Worm (Caenorhabditis elegans) whole organism, midembryonic: ENCODE results near the gene C13F10.7.

Experiments
- T22C8.4 ChIP-seq: fragments of 200-800 bp; sonication (Bioruptor generic); IDR thresholded peaks from 2 replicates; pipeline ENCODE4 v1.3.6; 2022; ENCODE audit warnings: missing genetic modification characterization, missing compliant biosample characterization
- cog-1 ChIP-seq: sonication (generic microtip); optimal IDR thresholded peaks from 2 replicates; lab custom pipeline; 2016; ENCODE audit warnings: missing genetic modification characterization, missing compliant biosample characterization
- flt-1 ChIP-seq: fragments of 200-800 bp; sonication (Bioruptor generic); IDR thresholded peaks from 2 replicates; pipeline ENCODE4 v1.3.6; 2022; ENCODE audit warnings: missing genetic modification characterization, missing compliant biosample characterization
- klf-2 ChIP-seq: fragments of 200-800 bp; sonication (Bioruptor generic); conservative IDR thresholded peaks from 2 replicates; pipeline ENCODE4 v1.3.6; 2022; ENCODE audit warnings: missing genetic modification reagents, missing genetic modification characterization, missing compliant biosample characterization
- med-1 ChIP-seq: sonication (generic microtip); optimal IDR thresholded peaks from 2 replicates; lab custom pipeline; 2017; ENCODE audit warnings: missing genetic modification characterization, mild to moderate bottlenecking, missing compliant biosample characterization, antibody characterized with exemption, missing genetic modification reagents; ENCODE audit not compliant: insufficient read depth
- ref-1 ChIP-seq: fragments of 200-800 bp; sonication (Bioruptor generic); conservative IDR thresholded peaks from 2 replicates; pipeline ENCODE4 v1.3.6; 2022; ENCODE audit warnings: missing genetic modification reagents, missing genetic modification characterization, missing compliant biosample characterization
- tab-1 ChIP-seq: fragments of 200-800 bp; sonication (Bioruptor generic); IDR thresholded peaks from 2 replicates; pipeline ENCODE4 v1.3.6; 2022; ENCODE audit warnings: missing genetic modification characterization, missing compliant biosample characterization
- ztf-23 ChIP-seq: fragments of 200-800 bp; sonication (Bioruptor generic); IDR thresholded peaks from 2 replicates; pipeline ENCODE4 v1.3.6; 2022; ENCODE audit warnings: missing genetic modification reagents, missing genetic modification characterization, missing compliant biosample characterization
- ztf-29 ChIP-seq: fragments of 200-800 bp; sonication (Bioruptor generic); IDR thresholded peaks from 2 replicates; pipeline ENCODE4 v1.3.6; 2022; ENCODE audit warnings: missing genetic modification reagents, missing genetic modification characterization, missing compliant biosample characterization

The C13F10.7 gene

ce11 chrV:7223152-7223551, at the start of gene C13F10.7:
Gene C13F10.7, minus strand, starts transcription at chrV:7223252.
- no peak for TF ChIP-seq flt-1 (GFP tag; lab: Robert Waterston, UW)
- no peak for TF ChIP-seq ref-1
- TF ChIP-seq cog-1 (tag; lab: Kevin White, UChicago) = no peak
- no peak for TF ChIP-seq med-1 (GFP tag; lab: Kevin White, UChicago)
- TF ChIP-seq ztf-29 = no peak
- TF ChIP-seq klf-2 = no peak
- TF ChIP-seq T22C8.4 (GFP tag; lab: Robert Waterston, UW) = no peak
- TF ChIP-seq ztf-23 (GFP tag; lab: Robert Waterston, UW) = no peak
- TF ChIP-seq tab-1 (GFP tag; lab: Robert Waterston, UW) = no peak

ce11 chrV:7269399-7269798, 46.3 kb upstream of the C13F10.7 start, which contains the start of gene C13A2.6:
Gene C13A2.6, plus strand, starts transcription at chrV:7269699.
- no peak for TF ChIP-seq ref-1
- no peak for TF ChIP-seq ztf-29
- no peak for TF ChIP-seq med-1 (GFP tag; lab: Kevin White, UChicago)
- TF ChIP-seq flt-1 (GFP tag; lab: Robert Waterston, UW) = no peak
- no peak for TF ChIP-seq T22C8.4 (GFP tag; lab: Robert Waterston, UW)

DNA sequence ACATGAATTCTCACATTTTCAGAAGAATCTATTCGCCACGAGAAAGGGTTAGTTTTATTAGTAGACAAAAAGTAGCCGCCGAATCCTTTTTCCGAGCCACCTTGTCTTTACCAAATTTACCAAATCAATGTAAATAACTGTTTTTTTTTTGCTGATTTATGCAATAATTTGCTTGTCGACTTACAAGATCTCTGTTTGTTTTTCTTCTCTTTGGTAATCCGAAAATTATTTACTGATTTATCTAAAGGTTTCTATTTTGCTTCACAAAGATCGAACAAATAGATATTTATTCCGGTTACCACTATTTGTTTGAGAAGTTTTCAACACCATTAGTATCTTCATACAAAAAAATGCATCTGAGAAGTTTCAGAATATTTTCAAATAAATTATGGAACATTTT, 43.0 kb upstream of the C13F10.7 start, which contains the start of gene C13A2.7:
Gene C13A2.7, plus strand, starts transcription at position 301 of the 400 bp plus-strand sequence.
- TF ChIP-seq klf-2 (no peak), cog-1 (tag; lab: Kevin White, UChicago) (no peak), med-1 (GFP tag; lab: Kevin White, UChicago) (no peak), ztf-29 (no peak), tab-1 (GFP tag; lab: Robert Waterston, UW) (no peak), ref-1 (no peak), T22C8.4 (GFP tag; lab: Robert Waterston, UW) (no peak), flt-1 (GFP tag; lab: Robert Waterston, UW) (no peak)

ce11 chrV:7264042-7264441, 41.0 kb upstream of the C13F10.7 start, which contains the start of gene C13A2.9:
Gene C13A2.9, minus strand, starts transcription at chrV:7264142.
- TF ChIP-seq ztf-29 (no peak), klf-2 (no peak), med-1 (GFP tag; lab: Kevin White, UChicago) (no peak), tab-1 (GFP tag; lab: Robert Waterston, UW) (no peak), cog-1 (tag; lab: Kevin White, UChicago) (no peak), ref-1 (no peak), flt-1 (GFP tag; lab: Robert Waterston, UW) (no peak), ztf-23 (GFP tag; lab: Robert Waterston, UW) (no peak), T22C8.4 (GFP tag; lab: Robert Waterston, UW) (no peak)

ce11 chrV:7258965-7259364, 35.9 kb upstream of the C13F10.7 start, which contains the start of gene C13A2.12:
Gene C13A2.12, plus strand, starts transcription at chrV:7259265.
- TF ChIP-seq flt-1 (GFP tag; lab: Robert Waterston, UW) (no peak), ztf-23 (GFP tag; lab: Robert Waterston, UW) (no peak), ref-1 (no peak), cog-1 (tag; lab: Kevin White, UChicago) (no peak), tab-1 (GFP tag; lab: Robert Waterston, UW) (no peak), ztf-29 (no peak)

DNA sequence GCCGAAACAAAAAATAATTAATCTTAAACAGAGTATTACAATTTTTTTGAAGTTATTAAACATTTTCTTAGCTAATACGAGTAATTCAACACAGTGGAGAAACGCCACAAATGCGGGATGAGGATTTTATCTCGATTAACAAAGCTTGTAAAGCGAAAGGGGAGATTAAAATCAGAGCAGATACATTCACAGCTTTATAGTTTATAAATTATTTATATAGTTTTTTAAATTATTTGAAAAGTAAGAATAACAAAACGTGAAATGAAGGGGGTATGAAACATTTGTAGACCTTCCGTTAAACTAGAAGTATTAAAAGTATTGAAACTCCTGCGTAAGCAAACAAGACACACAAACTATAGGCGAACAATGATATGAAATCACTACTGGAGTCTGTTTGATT, 32.0 kb upstream of the C13F10.7 start, which contains the start of gene C05C8.8:
Gene C05C8.8, minus strand, starts transcription at position 101 of the 400 bp plus-strand sequence.
- TF ChIP-seq ztf-29 (no peak), cog-1 (tag; lab: Kevin White, UChicago) (no peak), tab-1 (GFP tag; lab: Robert Waterston, UW) (no peak), med-1 (GFP tag; lab: Kevin White, UChicago) (no peak), T22C8.4 (GFP tag; lab: Robert Waterston, UW) (no peak), flt-1 (GFP tag; lab: Robert Waterston, UW) (no peak), ref-1 (no peak), ztf-23 (GFP tag; lab: Robert Waterston, UW) (no peak), klf-2 (no peak)

DNA sequence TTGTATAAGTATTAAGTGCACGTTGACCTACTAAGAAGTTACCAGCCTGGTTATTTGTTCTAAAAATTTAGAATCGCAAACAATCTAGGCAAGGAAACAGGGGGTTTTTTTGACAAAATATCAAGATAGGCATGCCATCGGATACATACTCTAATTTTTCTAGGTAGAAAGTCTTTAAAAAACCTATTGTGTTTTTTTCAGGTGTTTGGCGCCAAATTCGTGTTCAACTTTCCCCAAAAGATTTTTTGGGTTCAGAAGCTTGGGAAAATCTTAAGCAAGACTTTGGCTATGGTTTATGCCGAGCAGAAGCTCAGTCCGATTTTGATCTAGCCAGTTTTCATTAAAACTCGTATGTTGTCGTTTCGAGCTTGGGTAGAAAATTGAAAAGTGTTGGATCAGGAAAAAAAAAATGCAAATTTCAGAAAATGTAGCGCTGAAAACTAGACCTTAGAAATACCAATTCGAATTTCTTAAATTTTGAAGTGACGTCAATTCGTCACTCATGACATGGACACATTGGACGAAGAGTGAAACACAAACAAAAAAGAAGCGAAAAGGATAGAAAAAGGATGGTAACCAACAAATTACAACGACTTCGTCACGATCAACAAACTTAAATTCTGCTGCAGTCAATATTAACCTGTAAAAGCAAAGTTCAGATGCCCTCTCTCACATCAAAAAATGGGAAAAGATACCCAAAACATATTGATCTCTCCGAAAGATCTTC, 25.3 kb upstream of the C13F10.7 start:
- TF ChIP-seq T22C8.4 (GFP tag; lab: Robert Waterston, UW) (no peak), klf-2 (no peak), ref-1 (no peak), tab-1 (GFP tag; lab: Robert Waterston, UW) (no peak), ztf-29 (no peak), cog-1 (tag; lab: Kevin White, UChicago) (no peak), med-1 (GFP tag; lab: Kevin White, UChicago) (no peak), flt-1 (GFP tag; lab: Robert Waterston, UW) (no peak), ztf-23 (GFP tag; lab: Robert Waterston, UW) (no peak)

ce11 chrV:7246951-7247350, 23.9 kb upstream of the C13F10.7 start, which contains the start of gene C05C8.7:
Gene C05C8.7, minus strand, starts transcription at chrV:7247050.
- TF ChIP-seq flt-1 (GFP tag; lab: Robert Waterston, UW) = 0 out of 2 replicates have a peak, but pooled peaks have one; percentile 51
- TF ChIP-seq cog-1 (tag; lab: Kevin White, UChicago) = no peak

ce11 chrV:7239471-7239870, 16.4 kb upstream of the C13F10.7 start, which contains the start of gene C05C8.1:
Gene C05C8.1, plus strand, starts transcription at chrV:7239771.
- TF ChIP-seq cog-1 (tag; lab: Kevin White, UChicago) = no peak
- no peak for TF ChIP-seq T22C8.4 (GFP tag; lab: Robert Waterston, UW)
- no peak for TF ChIP-seq med-1 (GFP tag; lab: Kevin White, UChicago)
- TF ChIP-seq klf-2 = no peak
- TF ChIP-seq ztf-23 (GFP tag; lab: Robert Waterston, UW) = no peak
- TF ChIP-seq ztf-29 = no peak
- TF ChIP-seq flt-1 (GFP tag; lab: Robert Waterston, UW) = no peak
- TF ChIP-seq tab-1 (GFP tag; lab: Robert Waterston, UW) = no peak
- TF ChIP-seq ref-1 = no peak
